Worm (Caenorhabditis elegans) whole organism, mixed stage, embryonic: ENCODE results near the gene ntr-2.

Experiments
- M03D4.4 ChIP-seq: sonication (generic microtip); optimal IDR thresholded peaks from 2 replicates; lab custom pipeline; 2017; ENCODE audit warnings: mild to moderate bottlenecking, missing genetic modification characterization, missing compliant biosample characterization
- bed-3 ChIP-seq: fragments of 200-800 bp; sonication (Bioruptor generic); optimal IDR thresholded peaks from 3 replicates; lab custom pipeline; 2018; ENCODE audit warnings: mild to moderate bottlenecking, missing genetic modification characterization, moderate library complexity, missing compliant biosample characterization
- blmp-1 ChIP-seq: fragments of 150-350 bp; optimal IDR thresholded peaks from 2 replicates; lab custom pipeline; 2014; ENCODE audit warnings: missing biosample characterization, missing genetic modification characterization
- ceh-39 ChIP-seq: fragments of 150-350 bp; optimal IDR thresholded peaks from 2 replicates; lab custom pipeline; 2014; ENCODE audit warnings: missing biosample characterization, missing genetic modification characterization
- ceh-83 ChIP-seq: fragments of 200-800 bp; sonication (Bioruptor generic); optimal IDR thresholded peaks from 2 replicates; lab custom pipeline; 2018; ENCODE audit warnings: mild to moderate bottlenecking, missing genetic modification characterization, missing compliant biosample characterization
- ces-1 ChIP-seq: fragments of 150-350 bp; optimal IDR thresholded peaks from 2 replicates; lab custom pipeline; 2014; ENCODE audit warnings: missing biosample characterization, missing genetic modification reagents, missing genetic modification characterization
- cnd-1 ChIP-seq: fragments of 200-800 bp; sonication (Bioruptor generic); optimal IDR thresholded peaks from 2 replicates; lab custom pipeline; 2018; ENCODE audit warnings: mild to moderate bottlenecking, missing genetic modification characterization, missing compliant biosample characterization
- drap-1 ChIP-seq: fragments of 200-800 bp; sonication (Bioruptor generic); optimal IDR thresholded peaks from 3 replicates; lab custom pipeline; 2018; ENCODE audit warnings: mild to moderate bottlenecking, missing genetic modification characterization, missing compliant biosample characterization
- elt-1 ChIP-seq: sonication (generic microtip); optimal IDR thresholded peaks from 2 replicates; lab custom pipeline; 2017; ENCODE audit warnings: missing genetic modification characterization, mild to moderate bottlenecking, missing compliant biosample characterization, antibody characterized with exemption, moderate library complexity, borderline replicate concordance; ENCODE audit not compliant: insufficient read depth
- elt-3 ChIP-seq: fragments of 150-350 bp; optimal IDR thresholded peaks from 2 replicates; lab custom pipeline; 2014; ENCODE audit warnings: missing biosample characterization, missing genetic modification characterization
- flh-1 ChIP-seq: fragments of 200-800 bp; sonication (Bioruptor generic); optimal IDR thresholded peaks from 2 replicates; lab custom pipeline; 2018; ENCODE audit warnings: mild to moderate bottlenecking, missing genetic modification characterization, moderate library complexity, missing compliant biosample characterization
- ham-2 ChIP-seq: fragments of 200-800 bp; sonication (Bioruptor generic); optimal IDR thresholded peaks from 2 replicates; lab custom pipeline; 2018; ENCODE audit warnings: mild to moderate bottlenecking, missing genetic modification characterization, missing compliant biosample characterization
- lin-13 ChIP-seq: fragments of 150-350 bp; optimal IDR thresholded peaks from 2 replicates; lab custom pipeline; 2014; ENCODE audit warnings: missing biosample characterization, missing genetic modification characterization
- lin-32 ChIP-seq: fragments of 200-800 bp; sonication (Bioruptor generic); optimal IDR thresholded peaks from 2 replicates; lab custom pipeline; 2018; ENCODE audit warnings: mild to moderate bottlenecking, missing genetic modification characterization, missing compliant biosample characterization
- lsy-2 ChIP-seq: fragments of 150-350 bp; optimal IDR thresholded peaks from 2 replicates; lab custom pipeline; 2014; ENCODE audit warnings: missing biosample characterization, missing genetic modification characterization
- mab-5 ChIP-seq: fragments of 150-350 bp; optimal IDR thresholded peaks from 2 replicates; lab custom pipeline; 2014; ENCODE audit warnings: missing biosample characterization, missing genetic modification characterization
- mls-2 ChIP-seq: sonication (generic microtip); optimal IDR thresholded peaks from 2 replicates; lab custom pipeline; 2016; ENCODE audit warnings: mild to moderate bottlenecking, missing genetic modification characterization, moderate library complexity, missing compliant biosample characterization
- nhr-2 ChIP-seq: fragments of 150-350 bp; optimal IDR thresholded peaks from 2 replicates; lab custom pipeline; 2014; ENCODE audit warnings: missing biosample characterization, missing genetic modification characterization
- nhr-237 ChIP-seq: fragments of 150-350 bp; optimal IDR thresholded peaks from 2 replicates; lab custom pipeline; 2014; ENCODE audit warnings: missing biosample characterization, missing genetic modification characterization
- nhr-28 ChIP-seq: fragments of 150-350 bp; optimal IDR thresholded peaks from 2 replicates; lab custom pipeline; 2014; ENCODE audit warnings: missing biosample characterization, missing genetic modification characterization
- nhr-76 ChIP-seq: sonication (generic microtip); optimal IDR thresholded peaks from 2 replicates; lab custom pipeline; 2017; ENCODE audit warnings: missing biosample characterization, missing genetic modification characterization
- pha-4 ChIP-seq: fragments of 150-350 bp; optimal IDR thresholded peaks from 2 replicates; lab custom pipeline; 2018; ENCODE audit warnings: missing biosample characterization, missing genetic modification reagents, missing genetic modification characterization
- snpc-4 ChIP-seq: fragments of 150-350 bp; optimal IDR thresholded peaks from 2 replicates; lab custom pipeline; 2014; ENCODE audit warnings: missing biosample characterization, missing genetic modification characterization
- sptf-1 ChIP-seq: sonication (generic microtip); optimal IDR thresholded peaks from 2 replicates; lab custom pipeline; 2017; ENCODE audit warnings: mild to moderate bottlenecking, missing genetic modification characterization, moderate library complexity, missing compliant biosample characterization
- tbx-8 ChIP-seq: fragments of 200-800 bp; sonication (Bioruptor generic); optimal IDR thresholded peaks from 2 replicates; lab custom pipeline; 2018; ENCODE audit warnings: mild to moderate bottlenecking, missing genetic modification characterization, moderate library complexity, missing compliant biosample characterization
- unc-120 ChIP-seq: sonication (generic microtip); optimal IDR thresholded peaks from 2 replicates; lab custom pipeline; 2017; ENCODE audit warnings: missing genetic modification characterization, missing compliant biosample characterization; ENCODE audit not compliant: poor library complexity, severe bottlenecking
- unc-39 ChIP-seq: fragments of 150-350 bp; optimal IDR thresholded peaks from 2 replicates; lab custom pipeline; 2014; ENCODE audit warnings: missing biosample characterization, missing genetic modification characterization
- unc-62 ChIP-seq: fragments of 150-350 bp; optimal IDR thresholded peaks from 2 replicates; lab custom pipeline; 2014; ENCODE audit warnings: missing biosample characterization, missing genetic modification reagents, missing genetic modification characterization
- zip-8 ChIP-seq: fragments of 150-350 bp; optimal IDR thresholded peaks from 2 replicates; lab custom pipeline; 2014; ENCODE audit warnings: missing biosample characterization, missing genetic modification characterization
- ztf-11 ChIP-seq: fragments of 150-350 bp; optimal IDR thresholded peaks from 2 replicates; lab custom pipeline; 2014; ENCODE audit warnings: missing biosample characterization, missing genetic modification characterization

ntr-2 gene

DNA sequence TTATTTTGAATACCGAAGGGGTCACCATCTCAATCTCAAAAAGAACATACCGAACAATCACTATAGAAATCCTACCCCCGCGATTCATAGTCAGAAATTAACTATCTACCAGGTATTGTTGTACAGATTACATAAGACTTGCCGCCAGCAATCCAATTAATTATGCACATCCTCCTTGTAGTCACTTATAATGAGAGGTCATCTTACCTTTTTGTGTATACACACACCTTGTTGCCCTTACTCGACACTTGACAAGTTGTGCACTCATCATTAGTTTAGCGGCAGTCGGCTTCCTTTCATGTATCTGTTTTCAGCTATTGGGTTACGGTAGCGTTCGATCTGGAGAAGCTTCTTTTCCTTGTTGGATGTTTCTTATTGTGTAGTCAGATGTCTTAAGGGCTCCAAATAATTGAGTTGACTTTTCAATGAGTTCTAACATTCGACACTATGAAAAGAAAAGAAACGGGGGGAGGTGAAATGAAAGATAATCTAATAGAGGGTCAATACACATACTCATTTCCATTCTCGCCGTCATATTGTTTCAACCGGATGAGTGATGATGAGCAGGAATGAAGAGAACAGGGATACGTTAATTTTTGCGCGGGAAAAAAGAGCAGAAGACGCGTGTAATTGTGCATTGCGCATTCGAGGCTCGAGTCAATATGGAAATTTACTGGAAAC lies 30.8 kb upstream of the ntr-2 start:
- TF ChIP-seq unc-39 (tag; lab: Kevin White, UChicago) (no peak), mab-5 (tag; lab: Kevin White, UChicago) (no peak), nhr-2 (tag; lab: Kevin White, UChicago) (peak; percentile 96), nhr-28 (tag; lab: Kevin White, UChicago) (no peak), ces-1 (GFP tag; lab: Kevin White, UChicago) (peak; percentile 91)

- TF ChIP-seq sptf-1 (tag; lab: Kevin White, UChicago) (no peak), ces-1 (GFP tag; lab: Kevin White, UChicago) (peak; percentile 54), ztf-11 (tag; lab: Kevin White, UChicago) (no peak)
Measured at ce11 chrX:14958401-14958800, 29.6 kb upstream of the ntr-2 start.

ce11 chrX:14957176-14957575 lies 28.4 kb upstream of the ntr-2 start:
- TF ChIP-seq nhr-237 (tag; lab: Kevin White, UChicago), result no peak
- no peak for TF ChIP-seq ceh-39
- no peak for TF ChIP-seq cnd-1 (tag; lab: Kevin White, UChicago)
- no peak for TF ChIP-seq lin-13 (tag; lab: Kevin White, UChicago)
- TF ChIP-seq drap-1, result no peak
- no peak for TF ChIP-seq ham-2
- peak; percentile 67 for TF ChIP-seq zip-8 (tag; lab: Kevin White, UChicago)
- TF ChIP-seq nhr-28 (tag; lab: Kevin White, UChicago), result no peak
- TF ChIP-seq ces-1 (GFP tag; lab: Kevin White, UChicago), result peak; percentile 11

ce11 chrX:14954548-14954947 lies 25.8 kb upstream of the ntr-2 start, which contains the start of gene pag-3:
Gene pag-3 (minus strand): TSS chrX:14954648.
- no peak for TF ChIP-seq mls-2
- no peak for TF ChIP-seq zip-8 (tag; lab: Kevin White, UChicago)
- no peak for TF ChIP-seq blmp-1 (tag; lab: Kevin White, UChicago)
- TF ChIP-seq ham-2, result no peak
- no peak for TF ChIP-seq ztf-11 (tag; lab: Kevin White, UChicago)
- TF ChIP-seq tbx-8 (GFP tag; lab: Kevin White, UChicago), result no peak
- no peak for TF ChIP-seq nhr-2 (tag; lab: Kevin White, UChicago)
- no peak for TF ChIP-seq mab-5 (tag; lab: Kevin White, UChicago)
- TF ChIP-seq ceh-39, result no peak
- no peak for TF ChIP-seq elt-3 (tag; lab: Kevin White, UChicago)
- TF ChIP-seq unc-62 (GFP tag; lab: Kevin White, UChicago), result no peak
- TF ChIP-seq unc-120 (tag; lab: Kevin White, UChicago), result no peak
- TF ChIP-seq nhr-237 (tag; lab: Kevin White, UChicago), result no peak
- no peak for TF ChIP-seq pha-4 (tag; lab: Kevin White, UChicago)
- no peak for TF ChIP-seq elt-1 (tag; lab: Kevin White, UChicago)
- TF ChIP-seq M03D4.4 (tag; lab: Kevin White, UChicago), result no peak

- TF ChIP-seq mab-5 (tag; lab: Kevin White, UChicago), result no peak
- no peak for TF ChIP-seq ham-2
- TF ChIP-seq blmp-1 (tag; lab: Kevin White, UChicago), result no peak
- no peak for TF ChIP-seq zip-8 (tag; lab: Kevin White, UChicago)
- TF ChIP-seq lin-32 (GFP tag; lab: Kevin White, UChicago), result no peak
- TF ChIP-seq ceh-39, result no peak
- no peak for TF ChIP-seq lsy-2 (tag; lab: Kevin White, UChicago)
- TF ChIP-seq tbx-8 (GFP tag; lab: Kevin White, UChicago), result no peak
- TF ChIP-seq nhr-76 (tag; lab: Kevin White, UChicago), result no peak
- no peak for TF ChIP-seq nhr-28 (tag; lab: Kevin White, UChicago)
- TF ChIP-seq ceh-83 (GFP tag; lab: Kevin White, UChicago), result no peak
- TF ChIP-seq unc-120 (tag; lab: Kevin White, UChicago), result no peak
- TF ChIP-seq snpc-4 (tag; lab: Kevin White, UChicago), result no peak
- TF ChIP-seq drap-1, result no peak
- TF ChIP-seq flh-1 (GFP tag; lab: Kevin White, UChicago), result no peak
- no peak for TF ChIP-seq bed-3 (GFP tag; lab: Kevin White, UChicago)
- TF ChIP-seq nhr-2 (tag; lab: Kevin White, UChicago), result no peak
- no peak for TF ChIP-seq unc-62 (GFP tag; lab: Kevin White, UChicago)
Measured at ce11 chrX:14951797-14952196, 23.0 kb upstream of the ntr-2 start.
